Worm (Caenorhabditis elegans): ENCODE results near the gene H10D18.5.

ce11 chrV:3854847-3855246 is 23.3 kb upstream of the H10D18.5 start, which contains the start of gene nhr-186:
- TF ChIP-seq fkh-6 (tag; optimal IDR thresholded peaks at IDR 0.05), result no peak
- no peak for TF ChIP-seq pha-4 (tag; optimal IDR thresholded peaks at IDR 0.05)
- TF ChIP-seq eyg-1 (tag; optimal IDR thresholded peaks at IDR 0.05), result no peak
- no peak for TF ChIP-seq sdc-2 (tag; optimal IDR thresholded peaks at IDR 0.05)
- TF ChIP-seq unc-55 (GFP tag; optimal IDR thresholded peaks at IDR 0.05), result no peak
- TF ChIP-seq fkh-10 (GFP tag; optimal IDR thresholded peaks at IDR 0.05), result no peak

All from whole organism, late embryonic.